Worm (Caenorhabditis elegans) whole organism, young adult: Measurements from ENCODE around the gene F56F11.4.
A peak's percentile ranks its signal among the peaks of the same experiment; 100 is the strongest.

Experiments
- B0261.1 ChIP-seq: sonication (generic microtip); optimal IDR thresholded peaks from 2 replicates; lab custom pipeline; 2016; ENCODE audit warnings: mild to moderate bottlenecking, missing genetic modification characterization, moderate library complexity, missing compliant biosample characterization
- F33H1.4 ChIP-seq: fragments of 200-800 bp; sonication (Bioruptor generic); IDR thresholded peaks from 2 replicates; pipeline ENCODE4 v1.3.6; 2022; ENCODE audit warnings: missing genetic modification reagents, missing genetic modification characterization, missing compliant biosample characterization
- ama-1 ChIP-seq, 3 experiments: fragments of 150-350 bp in 1 of 3; sonication (generic microtip) in 2 of 3; optimal IDR thresholded peaks; 2 replicates each; lab custom pipeline; 2014 to 2018; ENCODE audit warnings: missing biosample characterization in 2 of 3, missing genetic modification characterization in 2 of 3, missing genetic modification reagents in 2 of 3
- ets-4 ChIP-seq: fragments of 200-800 bp; sonication (Bioruptor generic); optimal IDR thresholded peaks from 2 replicates; lab custom pipeline; 2018; ENCODE audit warnings: mild to moderate bottlenecking, missing genetic modification characterization, missing compliant biosample characterization
- hmg-20 ChIP-seq: fragments of 200-800 bp; sonication (Bioruptor generic); IDR thresholded peaks from 2 replicates; pipeline ENCODE4 v1.3.6; 2022; ENCODE audit warnings: missing genetic modification reagents, missing genetic modification characterization, missing compliant biosample characterization
- lin-54 ChIP-seq: fragments of 200-800 bp; sonication (Bioruptor generic); optimal IDR thresholded peaks from 2 replicates; lab custom pipeline; 2018; ENCODE audit warnings: mild to moderate bottlenecking, missing genetic modification characterization, missing compliant biosample characterization

- no peak for TF ChIP-seq F33H1.4
- TF ChIP-seq ets-4 (GFP tag; lab: Kevin White, UChicago) = no peak
- TF ChIP-seq ama-1 (optimal IDR thresholded peaks at IDR 0.05; lab: Kevin White, UChicago) = no peak
- peak in 1 of 2 experiments; percentile 14 for TF ChIP-seq ama-1 (GFP tag; optimal IDR thresholded peaks at IDR 0.05; lab: Kevin White, UChicago)
- peak; percentile 4 for TF ChIP-seq B0261.1 (tag; lab: Kevin White, UChicago)
- no peak for TF ChIP-seq hmg-20 (GFP tag; lab: Robert Waterston, UW)
- TF ChIP-seq lin-54 (GFP tag; lab: Kevin White, UChicago) = peak; percentile 21
Measured at ce11 chrIII:2811410-2811809, 44.6 kb upstream of the F56F11.4 start.
